Worm (Caenorhabditis elegans) whole organism, L4 larva: ENCODE results near the gene ZC449.7.

Experiments used
- F37D6.2 ChIP-seq: sonication (generic microtip); optimal IDR thresholded peaks from 2 replicates; lab custom pipeline; 2016; ENCODE audit warnings: mild to moderate bottlenecking, missing genetic modification characterization, missing compliant biosample characterization
- Y105C5A.15 ChIP-seq: fragments of 200-800 bp; sonication (Bioruptor generic); IDR thresholded peaks from 2 replicates; pipeline ENCODE4 v1.3.6; 2022; ENCODE audit warnings: missing genetic modification characterization, missing compliant biosample characterization
- ZK546.5 ChIP-seq, 2 experiments: sonication (generic microtip); optimal IDR thresholded peaks; 2 replicates each; lab custom pipeline; 2017; ENCODE audit warnings: missing biosample characterization in 2 of 2, missing genetic modification characterization in 2 of 2
- attf-4 ChIP-seq: sonication (generic microtip); optimal IDR thresholded peaks from 3 replicates; lab custom pipeline; 2017; ENCODE audit warnings: missing biosample characterization, missing genetic modification characterization
- ceh-20 ChIP-seq: fragments of 200-800 bp; sonication (Bioruptor generic); IDR thresholded peaks from 2 replicates; pipeline ENCODE4 v1.3.6; 2022; ENCODE audit warnings: missing genetic modification reagents, missing genetic modification characterization, missing compliant biosample characterization
- daf-16 ChIP-seq, 3 experiments: sonication (generic microtip); optimal IDR thresholded peaks; 2 replicates each; lab custom pipeline; 2016 to 2017; ENCODE audit warnings: missing genetic modification characterization in 3 of 3, missing genetic modification reagents in 3 of 3, mild to moderate bottlenecking in 2 of 3, missing compliant biosample characterization in 2 of 3, missing biosample characterization in 1 of 3, moderate library complexity in 1 of 3
- dmd-9 ChIP-seq: fragments of 200-800 bp; sonication (Bioruptor generic); IDR thresholded peaks from 2 replicates; pipeline ENCODE4 v1.3.6; 2022; ENCODE audit warnings: missing genetic modification reagents, missing genetic modification characterization, missing compliant biosample characterization
- dpl-1 ChIP-seq: fragments of 150-350 bp; optimal IDR thresholded peaks from 2 replicates; lab custom pipeline; 2014; ENCODE audit warnings: missing biosample characterization, missing genetic modification reagents, missing genetic modification characterization
- duxl-1 ChIP-seq: sonication (generic microtip); optimal IDR thresholded peaks from 2 replicates; lab custom pipeline; 2016; ENCODE audit warnings: mild to moderate bottlenecking, missing genetic modification characterization, moderate library complexity, missing compliant biosample characterization; ENCODE audit not compliant: poor library complexity
- egl-27 ChIP-seq: sonication (generic microtip); optimal IDR thresholded peaks from 3 replicates; lab custom pipeline; 2017; ENCODE audit warnings: missing biosample characterization, missing genetic modification reagents, missing genetic modification characterization
- hif-1 ChIP-seq, 2 experiments: sonication (generic microtip); optimal IDR thresholded peaks; 2 replicates each; lab custom pipeline; 2016 to 2017; ENCODE audit warnings: missing compliant biosample characterization in 2 of 2, missing genetic modification characterization in 2 of 2, missing genetic modification reagents in 2 of 2, missing genotype in 2 of 2, mild to moderate bottlenecking in 1 of 2
- hlh-11 ChIP-seq: fragments of 200-800 bp; sonication (Bioruptor generic); optimal IDR thresholded peaks from 2 replicates; lab custom pipeline; 2018; ENCODE audit warnings: mild to moderate bottlenecking, missing genetic modification characterization, missing compliant biosample characterization
- hlh-30 ChIP-seq: sonication (generic microtip); optimal IDR thresholded peaks from 2 replicates; lab custom pipeline; 2017; ENCODE audit warnings: antibody characterized with exemption, mild to moderate bottlenecking, missing genetic modification characterization, missing compliant biosample characterization; ENCODE audit not compliant: insufficient read depth
- hmg-1.1 ChIP-seq: fragments of 200-800 bp; sonication (Bioruptor generic); IDR thresholded peaks from 2 replicates; pipeline ENCODE4 v1.3.6; 2022; ENCODE audit warnings: missing genetic modification reagents, missing genetic modification characterization, missing compliant biosample characterization
- lin-39 ChIP-seq: fragments of 150-350 bp; optimal IDR thresholded peaks from 2 replicates; lab custom pipeline; 2014; ENCODE audit warnings: missing biosample characterization, missing genetic modification reagents, missing genetic modification characterization
- lsy-2 ChIP-seq, 2 experiments: fragments of 150-350 bp in 1 of 2; sonication (generic microtip) in 1 of 2; optimal IDR thresholded peaks; 2 replicates each; lab custom pipeline; 2014 to 2017; ENCODE audit warnings: missing biosample characterization in 2 of 2, missing genetic modification characterization in 2 of 2
- mdl-1 ChIP-seq, 2 experiments: fragments of 150-350 bp in 1 of 2; sonication (generic microtip) in 1 of 2; optimal IDR thresholded peaks; 2 replicates each; lab custom pipeline; 2014 to 2017; ENCODE audit warnings: missing biosample characterization in 2 of 2, missing genetic modification characterization in 2 of 2
- mdt-29 ChIP-seq: fragments of 200-800 bp; sonication (Bioruptor generic); IDR thresholded peaks from 2 replicates; pipeline ENCODE4 v1.3.6; 2022; ENCODE audit warnings: missing genetic modification reagents, missing genetic modification characterization, missing compliant biosample characterization
- mes-2 ChIP-seq: sonication (generic microtip); optimal IDR thresholded peaks from 2 replicates; lab custom pipeline; 2016; ENCODE audit warnings: missing genotype, mild to moderate bottlenecking, missing genetic modification characterization, missing compliant biosample characterization; ENCODE audit not compliant: poor library complexity, severe bottlenecking
- mxl-3 ChIP-seq: fragments of 200-800 bp; sonication (Bioruptor generic); optimal IDR thresholded peaks from 2 replicates; lab custom pipeline; 2018; ENCODE audit warnings: mild to moderate bottlenecking, missing genetic modification characterization, missing compliant biosample characterization
- nhr-102 ChIP-seq: sonication (generic microtip); optimal IDR thresholded peaks from 2 replicates; lab custom pipeline; 2016; ENCODE audit warnings: mild to moderate bottlenecking, missing genetic modification characterization, moderate library complexity, missing compliant biosample characterization
- nhr-11 ChIP-seq: fragments of 150-350 bp; optimal IDR thresholded peaks from 2 replicates; lab custom pipeline; 2014; ENCODE audit warnings: missing biosample characterization, missing genetic modification characterization
- nhr-28 ChIP-seq: fragments of 150-350 bp; optimal IDR thresholded peaks from 2 replicates; lab custom pipeline; 2014; ENCODE audit warnings: missing biosample characterization, missing genetic modification characterization
- nhr-6 ChIP-seq: fragments of 150-350 bp; optimal IDR thresholded peaks from 2 replicates; lab custom pipeline; 2014; ENCODE audit warnings: missing biosample characterization, missing genetic modification characterization
- nhr-76 ChIP-seq: fragments of 150-350 bp; optimal IDR thresholded peaks from 2 replicates; lab custom pipeline; 2014; ENCODE audit warnings: missing biosample characterization, missing genetic modification characterization
- nhr-77 ChIP-seq: fragments of 150-350 bp; optimal IDR thresholded peaks from 2 replicates; lab custom pipeline; 2014; ENCODE audit warnings: missing biosample characterization, missing genetic modification characterization
- pha-4 ChIP-seq, 2 experiments: fragments of 150-350 bp in 1 of 2; fragments of 200-800 bp in 1 of 2; sonication (Bioruptor generic) in 1 of 2; IDR thresholded peaks in 1 of 2; optimal IDR thresholded peaks in 1 of 2; 2 replicates each; pipeline versions ENCODE4 v1.3.6 to Lab custom; 2014 to 2022; ENCODE audit warnings: missing genetic modification characterization in 2 of 2, missing genetic modification reagents in 2 of 2, missing biosample characterization in 1 of 2, missing compliant biosample characterization in 1 of 2
- php-3 ChIP-seq: fragments of 200-800 bp; sonication (Bioruptor generic); IDR thresholded peaks from 2 replicates; pipeline ENCODE4 v1.3.6; 2022; ENCODE audit warnings: missing genetic modification reagents, missing genetic modification characterization, missing compliant biosample characterization
- saeg-2 ChIP-seq: fragments of 200-800 bp; sonication (Bioruptor generic); IDR thresholded peaks from 2 replicates; pipeline ENCODE4 v1.3.6; 2022; ENCODE audit warnings: missing genetic modification reagents, missing genetic modification characterization, missing compliant biosample characterization
- sdz-12 ChIP-seq: fragments of 200-800 bp; sonication (Bioruptor generic); optimal IDR thresholded peaks from 2 replicates; lab custom pipeline; 2018; ENCODE audit warnings: mild to moderate bottlenecking, missing genetic modification characterization, missing compliant biosample characterization
- skn-1 ChIP-seq: fragments of 150-350 bp; optimal IDR thresholded peaks from 2 replicates; lab custom pipeline; 2014; ENCODE audit warnings: missing biosample characterization, missing genetic modification characterization
- snpc-1.2 ChIP-seq: fragments of 200-800 bp; sonication (Bioruptor generic); IDR thresholded peaks from 2 replicates; pipeline ENCODE4 v1.3.6; 2022; ENCODE audit warnings: missing genetic modification reagents, missing genetic modification characterization, missing compliant biosample characterization
- spr-3 ChIP-seq: fragments of 200-800 bp; sonication (Bioruptor generic); optimal IDR thresholded peaks from 2 replicates; lab custom pipeline; 2018; ENCODE audit warnings: mild to moderate bottlenecking, missing genetic modification characterization, missing compliant biosample characterization
- unc-62 ChIP-seq, 3 experiments: fragments of 150-350 bp in 1 of 3; sonication (generic microtip); optimal IDR thresholded peaks in 2 of 3; peaks in 1 of 3; 1 replicate in 1 of 3; 2 replicates in 2 of 3; lab custom pipeline; 2014 to 2017; ENCODE audit warnings: missing biosample characterization in 3 of 3, missing genetic modification characterization in 3 of 3, missing genetic modification reagents in 3 of 3, missing genotype in 1 of 3
- ztf-11 ChIP-seq: fragments of 150-350 bp; optimal IDR thresholded peaks from 2 replicates; lab custom pipeline; 2014; ENCODE audit warnings: missing biosample characterization, missing genetic modification characterization

Gene ZC449.7

ce11 chrX:4971427-4971826, 42.4 kb upstream of the ZC449.7 start (continued):
- TF ChIP-seq lin-39 (tag; lab: Kevin White, UChicago): no peak
- TF ChIP-seq egl-27 (tag; lab: Kevin White, UChicago): no peak
- peak in 1 of 2 experiments; percentile 88 for TF ChIP-seq unc-62 (GFP tag; optimal IDR thresholded peaks at IDR 0.05 in 1 of 2; lab: Kevin White, UChicago)
- no peak for TF ChIP-seq unc-62 (tag; optimal IDR thresholded peaks at IDR 0.05; lab: Kevin White, UChicago)
- peak; percentile 50 for TF ChIP-seq nhr-28 (tag; lab: Kevin White, UChicago)
- TF ChIP-seq Y105C5A.15 (GFP tag; lab: Robert Waterston, UW): no peak
- no peak for TF ChIP-seq sdz-12 (GFP tag; lab: Kevin White, UChicago)
- peak; percentile 67 for TF ChIP-seq mxl-3 (GFP tag; lab: Kevin White, UChicago)
- TF ChIP-seq duxl-1: peak; percentile 35
- no peak for TF ChIP-seq daf-16 (GFP tag; optimal IDR thresholded peaks at IDR 0.05; lab: Kevin White, UChicago)
- peak; percentile 17 for TF ChIP-seq daf-16 (tag; optimal IDR thresholded peaks at IDR 0.05; lab: Kevin White, UChicago)
- peak; percentile 16 for TF ChIP-seq nhr-77
- TF ChIP-seq php-3 (GFP tag; lab: Robert Waterston, UW): no peak
- peak; percentile 61; the same call in 1 of the 2 replicates for TF ChIP-seq pha-4 (GFP tag; IDR thresholded peaks at IDR 0.05; lab: Robert Waterston, UW)
- peak; percentile 40 for TF ChIP-seq pha-4 (tag; optimal IDR thresholded peaks at IDR 0.05; lab: Kevin White, UChicago)
- TF ChIP-seq skn-1 (tag; lab: Kevin White, UChicago): no peak
- TF ChIP-seq dpl-1 (GFP tag; lab: Kevin White, UChicago): peak; percentile 23
- peak; percentile 6 to 29 for TF ChIP-seq lsy-2 (tag; optimal IDR thresholded peaks at IDR 0.05; lab: Kevin White, UChicago)
- TF ChIP-seq attf-4 (tag; lab: Kevin White, UChicago): no peak
- TF ChIP-seq, all 104 proteins: peak for 26

DNA sequence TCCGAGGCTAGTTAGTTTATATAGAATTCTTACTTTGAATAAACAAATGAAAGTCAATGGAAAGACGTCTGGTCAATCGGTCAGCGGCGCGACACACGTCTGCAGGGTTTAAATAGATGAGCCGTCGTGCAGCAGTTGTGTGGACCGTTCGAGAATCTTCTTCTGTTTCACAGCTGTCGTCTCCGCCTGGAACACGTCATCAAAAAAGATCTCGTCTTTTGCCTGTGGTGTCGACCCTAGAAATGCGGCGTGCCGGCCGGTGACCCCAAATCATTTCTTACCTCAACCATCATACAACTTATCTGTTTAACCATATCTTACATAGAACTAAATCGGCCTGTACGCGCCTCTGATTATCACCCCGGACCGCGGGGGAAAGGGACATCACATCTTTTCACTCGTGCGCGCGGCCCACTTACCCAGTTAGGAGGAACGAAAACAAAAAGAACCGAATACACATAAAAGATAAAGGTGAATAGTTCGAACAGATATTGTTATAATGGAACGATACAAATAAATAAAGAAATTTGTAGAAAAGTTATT, 41.8 kb upstream of the ZC449.7 start:
- TF ChIP-seq mdt-29 (no peak), daf-16 (GFP tag; optimal IDR thresholded peaks at IDR 0.05; lab: Kevin White, UChicago) (peak in 1 of 2 experiments; percentile 46), daf-16 (tag; optimal IDR thresholded peaks at IDR 0.05; lab: Kevin White, UChicago) (no peak), ztf-11 (tag; lab: Kevin White, UChicago) (no peak), nhr-11 (tag; lab: Kevin White, UChicago) (no peak), spr-3 (GFP tag; lab: Kevin White, UChicago) (no peak), hmg-1.1 (GFP tag; lab: Robert Waterston, UW) (peak; percentile 8; the same call in 1 of the 2 replicates), F37D6.2 (tag; lab: Kevin White, UChicago) (no peak), dmd-9 (GFP tag; lab: Robert Waterston, UW) (no peak), saeg-2 (GFP tag; lab: Robert Waterston, UW) (no peak), unc-62 (GFP tag; optimal IDR thresholded peaks at IDR 0.05 in 1 of 2; lab: Kevin White, UChicago) (peak in 1 of 2 experiments; percentile 93), unc-62 (tag; optimal IDR thresholded peaks at IDR 0.05; lab: Kevin White, UChicago) (no peak), mxl-3 (GFP tag; lab: Kevin White, UChicago) (peak; percentile 12), hlh-30 (tag; lab: Kevin White, UChicago) (peak; percentile 42), ceh-20 (GFP tag; lab: Robert Waterston, UW) (no peak), ZK546.5 (tag; optimal IDR thresholded peaks at IDR 0.05; lab: Kevin White, UChicago) (no peak), hif-1 (tag; optimal IDR thresholded peaks at IDR 0.05; lab: Kevin White, UChicago) (no peak), sdz-12 (GFP tag; lab: Kevin White, UChicago) (no peak), nhr-6 (no peak), mes-2 (tag; lab: Kevin White, UChicago) (no peak), hlh-11 (peak; percentile 66), nhr-76 (tag; lab: Kevin White, UChicago) (no peak), snpc-1.2 (GFP tag; lab: Robert Waterston, UW) (no peak), mdl-1 (tag; optimal IDR thresholded peaks at IDR 0.05; lab: Kevin White, UChicago) (no peak), nhr-102 (tag; lab: Kevin White, UChicago) (no peak)
- TF ChIP-seq, all 104 proteins: peak for 6
